Fruit fly (Drosophila melanogaster) whole organism, embryonic: ENCODE measurements around the gene CG6972.

Experiments used
- CG1603 ChIP-seq: fragments of 200-800 bp; sonication (Bioruptor generic); optimal IDR thresholded peaks from 2 replicates; lab custom pipeline; 2019; ENCODE audit warnings: missing biosample characterization, mild to moderate bottlenecking, missing genetic modification characterization, moderate library complexity
- CG6689 ChIP-seq: fragments of 200-800 bp; sonication (Bioruptor generic); IDR thresholded peaks from 2 replicates; pipeline ENCODE4 v1.3.6; 2022; ENCODE audit warnings: missing biosample characterization, missing genetic modification characterization
- CG8359 ChIP-seq: fragments of 200-800 bp; sonication (Bioruptor generic); optimal IDR thresholded peaks from 2 replicates; lab custom pipeline; 2017; ENCODE audit warnings: missing biosample characterization, mild to moderate bottlenecking, missing genetic modification characterization, borderline replicate concordance
- E2f2 ChIP-seq: fragments of 200-800 bp; sonication (Bioruptor generic); IDR thresholded peaks from 2 replicates; pipeline ENCODE4 v1.3.6; 2022; ENCODE audit warnings: missing biosample characterization, missing genetic modification characterization
- Elba2 ChIP-seq: fragments of 200-800 bp; sonication (Bioruptor generic); optimal IDR thresholded peaks from 3 replicates; lab custom pipeline; 2016; ENCODE audit warnings: missing biosample characterization, missing genetic modification characterization
- cwo ChIP-seq: fragments of 200-800 bp; sonication (Bioruptor generic); optimal IDR thresholded peaks from 3 replicates; lab custom pipeline; 2017; ENCODE audit warnings: missing biosample characterization, missing genetic modification characterization, mild to moderate bottlenecking, moderate library complexity, missing genetic modification reagents
- dan ChIP-seq: fragments of 200-800 bp; sonication (Bioruptor generic); IDR thresholded peaks from 2 replicates; pipeline ENCODE4 v1.3.6; 2022; ENCODE audit warnings: missing biosample characterization, missing genetic modification characterization
- ham ChIP-seq: fragments of 200-800 bp; sonication (Bioruptor generic); IDR thresholded peaks from 2 replicates; pipeline ENCODE4 v1.3.6; 2022; ENCODE audit warnings: missing biosample characterization, missing genetic modification characterization
- sim ChIP-seq: fragments of 200-800 bp; sonication (Bioruptor generic); IDR thresholded peaks from 2 replicates; pipeline ENCODE4 v1.3.6; 2022; ENCODE audit warnings: missing biosample characterization, missing genetic modification characterization
- sug ChIP-seq: fragments of 200-800 bp; optimal IDR thresholded peaks from 2 replicates; lab custom pipeline; 2019; ENCODE audit warnings: missing biosample characterization, mild to moderate bottlenecking, missing genetic modification characterization, moderate library complexity
- zen2 ChIP-seq: fragments of 200-800 bp; sonication (Bioruptor generic); IDR thresholded peaks from 3 replicates; pipeline ENCODE4 v1.3.6; 2022; ENCODE audit warnings: missing biosample characterization, missing genetic modification characterization; ENCODE audit not compliant: partially characterized antibody

DNA sequence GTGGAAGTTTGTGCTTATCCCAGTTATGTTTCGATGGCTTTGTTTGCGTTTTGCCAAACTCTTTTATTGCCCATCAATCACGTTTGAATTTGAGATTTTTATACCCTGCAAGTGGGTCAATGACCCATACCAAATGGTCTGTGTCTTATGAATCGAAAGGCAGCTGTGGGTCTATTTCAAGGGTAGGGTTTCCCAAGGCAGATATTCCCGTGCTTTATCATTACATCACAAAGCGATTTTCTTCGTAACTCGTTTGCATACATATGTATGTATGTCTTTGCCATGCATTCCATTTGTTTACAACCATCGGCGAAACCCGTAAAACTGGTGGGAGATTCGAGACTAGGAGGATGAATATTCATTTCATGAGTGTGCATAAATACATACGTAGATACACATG is 26.4 kb upstream of the CG6972 start:
- TF ChIP-seq sug (tag; lab: Kevin White, UChicago) (no peak), CG1603 (tag; lab: Kevin White, UChicago) (no peak), ham (GFP tag; lab: Robert Waterston, UW) (no peak), CG8359 (GFP tag; lab: Kevin White, UChicago) (no peak), sim (GFP tag; lab: Robert Waterston, UW) (no peak), Elba2 (no peak), zen2 (GFP tag; lab: Robert Waterston, UW) (no peak), cwo (GFP tag; lab: Kevin White, UChicago) (no peak), CG6689 (no peak), E2f2 (no peak), dan (GFP tag; lab: Robert Waterston, UW) (no peak)
